Worm (Caenorhabditis elegans) whole organism, L2 larva: ENCODE measurements around the gene mdh-2.

Source experiments
- C34F6.9 ChIP-seq: fragments of 150-350 bp; optimal IDR thresholded peaks from 2 replicates; lab custom pipeline; 2014; ENCODE audit warnings: missing biosample characterization, missing genetic modification characterization
- aly-2 ChIP-seq: fragments of 150-350 bp; optimal IDR thresholded peaks from 2 replicates; lab custom pipeline; 2014; ENCODE audit warnings: missing biosample characterization, missing genetic modification characterization
- ama-1 ChIP-seq: fragments of 150-350 bp; optimal IDR thresholded peaks from 2 replicates; lab custom pipeline; 2018; ENCODE audit warnings: inconsistent platforms
- ceh-16 ChIP-seq: fragments of 150-350 bp; optimal IDR thresholded peaks from 2 replicates; lab custom pipeline; 2014; ENCODE audit warnings: missing biosample characterization, missing genetic modification characterization
- crh-2 ChIP-seq: sonication (generic microtip); optimal IDR thresholded peaks from 2 replicates; lab custom pipeline; 2017; ENCODE audit warnings: missing biosample characterization, missing genetic modification characterization
- elt-1 ChIP-seq: fragments of 150-350 bp; optimal IDR thresholded peaks from 2 replicates; lab custom pipeline; 2014; ENCODE audit warnings: missing biosample characterization, missing genetic modification characterization
- elt-3 ChIP-seq: sonication (generic microtip); optimal IDR thresholded peaks from 2 replicates; lab custom pipeline; 2017; ENCODE audit warnings: missing biosample characterization, missing genetic modification characterization
- fos-1 ChIP-seq: fragments of 150-350 bp; optimal IDR thresholded peaks from 2 replicates; lab custom pipeline; 2014; ENCODE audit warnings: missing biosample characterization, missing genetic modification characterization
- gmeb-1 ChIP-seq: fragments of 150-350 bp; optimal IDR thresholded peaks from 2 replicates; lab custom pipeline; 2014; ENCODE audit warnings: missing biosample characterization, missing genetic modification characterization
- lin-11 ChIP-seq: fragments of 150-350 bp; sonication (generic microtip); optimal IDR thresholded peaks from 2 replicates; lab custom pipeline; 2014; ENCODE audit warnings: missing biosample characterization, missing genetic modification characterization, inconsistent platforms, mixed read lengths
- lin-13 ChIP-seq: fragments of 150-350 bp; optimal IDR thresholded peaks from 2 replicates; lab custom pipeline; 2014; ENCODE audit warnings: missing biosample characterization, missing genetic modification reagents, missing genetic modification characterization
- lin-39 ChIP-seq: fragments of 150-350 bp; optimal IDR thresholded peaks from 2 replicates; lab custom pipeline; 2014; ENCODE audit warnings: missing biosample characterization, missing genetic modification reagents, missing genetic modification characterization
- mab-5 ChIP-seq: fragments of 150-350 bp; optimal IDR thresholded peaks from 2 replicates; lab custom pipeline; 2014; ENCODE audit warnings: missing biosample characterization, missing genetic modification characterization
- mbf-1 ChIP-seq: sonication (generic microtip); optimal IDR thresholded peaks from 2 replicates; lab custom pipeline; 2017; ENCODE audit warnings: missing biosample characterization, missing genetic modification characterization
- mdl-1 ChIP-seq, 2 experiments: fragments of 150-350 bp in 1 of 2; sonication (generic microtip) in 1 of 2; optimal IDR thresholded peaks; 2 replicates each; lab custom pipeline; 2017; ENCODE audit warnings: missing biosample characterization in 2 of 2, missing genetic modification characterization in 2 of 2
- nhr-129 ChIP-seq: fragments of 150-350 bp; optimal IDR thresholded peaks from 2 replicates; lab custom pipeline; 2014; ENCODE audit warnings: missing biosample characterization, missing genetic modification characterization
- nhr-21 ChIP-seq: fragments of 150-350 bp; optimal IDR thresholded peaks from 2 replicates; lab custom pipeline; 2014; ENCODE audit warnings: missing biosample characterization, missing genetic modification characterization
- nhr-23 ChIP-seq: fragments of 150-350 bp; optimal IDR thresholded peaks from 2 replicates; lab custom pipeline; 2014; ENCODE audit warnings: missing biosample characterization, missing genetic modification reagents, missing genetic modification characterization
- nhr-237 ChIP-seq: fragments of 150-350 bp; optimal IDR thresholded peaks from 2 replicates; lab custom pipeline; 2014; ENCODE audit warnings: missing biosample characterization, missing genetic modification characterization
- nhr-25 ChIP-seq: fragments of 150-350 bp; sonication (generic microtip); optimal IDR thresholded peaks from 3 replicates; lab custom pipeline; 2014; ENCODE audit warnings: missing biosample characterization, missing genetic modification characterization
- nhr-77 ChIP-seq: fragments of 150-350 bp; optimal IDR thresholded peaks from 2 replicates; lab custom pipeline; 2014; ENCODE audit warnings: missing biosample characterization, missing genetic modification characterization
- peb-1 ChIP-seq: fragments of 150-350 bp; optimal IDR thresholded peaks from 2 replicates; lab custom pipeline; 2014; ENCODE audit warnings: missing biosample characterization, missing genetic modification characterization
- sma-3 ChIP-seq: sonication (generic microtip); optimal IDR thresholded peaks from 2 replicates; lab custom pipeline; 2016; ENCODE audit warnings: missing genetic modification reagents, missing genetic modification characterization, missing compliant biosample characterization
- sma-9 ChIP-seq, 2 experiments: fragments of 150-350 bp in 1 of 2; sonication (generic microtip) in 1 of 2; optimal IDR thresholded peaks; 2 replicates each; lab custom pipeline; 2014 to 2016; ENCODE audit warnings: missing genetic modification characterization in 2 of 2, mild to moderate bottlenecking in 1 of 2, missing biosample characterization in 1 of 2, missing compliant biosample characterization in 1 of 2, missing genetic modification reagents in 1 of 2, moderate library complexity in 1 of 2
- snpc-4 ChIP-seq: fragments of 150-350 bp; optimal IDR thresholded peaks from 2 replicates; lab custom pipeline; 2014; ENCODE audit warnings: missing biosample characterization, missing genetic modification characterization
- unc-39 ChIP-seq: fragments of 150-350 bp; optimal IDR thresholded peaks from 2 replicates; lab custom pipeline; 2014; ENCODE audit warnings: missing biosample characterization, missing genetic modification characterization
- unc-55 ChIP-seq: fragments of 150-350 bp; sonication (generic microtip); optimal IDR thresholded peaks from 3 replicates; lab custom pipeline; 2014; ENCODE audit warnings: missing biosample characterization, missing genetic modification reagents, missing genetic modification characterization
- ztf-11 ChIP-seq: sonication (generic microtip); optimal IDR thresholded peaks from 2 replicates; lab custom pipeline; 2017; ENCODE audit warnings: missing biosample characterization, missing genetic modification characterization
- ztf-4 ChIP-seq: fragments of 150-350 bp; optimal IDR thresholded peaks from 2 replicates; lab custom pipeline; 2014; ENCODE audit warnings: missing biosample characterization, missing genetic modification characterization

Gene mdh-2

ce11 chrIII:6587564-6587963 is 20.3 kb downstream of the mdh-2 start, which contains the start of gene ddo-3:
Gene ddo-3 (plus strand): TSS chrIII:6587864.
- TF ChIP-seq nhr-21 (tag; lab: Kevin White, UChicago) (no peak), sma-3 (GFP tag; lab: Kevin White, UChicago) (no peak)

- TF ChIP-seq elt-1 (tag; lab: Kevin White, UChicago) = no peak
- no peak for TF ChIP-seq ztf-11 (tag; lab: Kevin White, UChicago)
- TF ChIP-seq mdl-1 (tag; optimal IDR thresholded peaks at IDR 0.05; lab: Kevin White, UChicago) = no peak
- no peak for TF ChIP-seq nhr-237 (tag; lab: Kevin White, UChicago)
- TF ChIP-seq snpc-4 (tag; lab: Kevin White, UChicago) = no peak
- no peak for TF ChIP-seq unc-55
- no peak for TF ChIP-seq nhr-77 (tag; lab: Kevin White, UChicago)
- TF ChIP-seq ceh-16 = no peak
- no peak for TF ChIP-seq aly-2
- TF ChIP-seq fos-1 = no peak
- no peak for TF ChIP-seq nhr-23
- no peak for TF ChIP-seq elt-3
- TF ChIP-seq gmeb-1 (tag; lab: Kevin White, UChicago) = no peak
- no peak for TF ChIP-seq C34F6.9 (tag; lab: Kevin White, UChicago)
- no peak for TF ChIP-seq nhr-129 (tag; lab: Kevin White, UChicago)
- no peak for TF ChIP-seq peb-1 (tag; lab: Kevin White, UChicago)
- TF ChIP-seq ama-1 (lab: Kevin White, UChicago) = no peak
- no peak for TF ChIP-seq lin-13 (GFP tag; lab: Kevin White, UChicago)
Measured at ce11 chrIII:6581585-6581984, 26.3 kb downstream of the mdh-2 start, which contains the start of gene acr-21. Gene acr-21 (plus strand): TSS chrIII:6581885.

DNA sequence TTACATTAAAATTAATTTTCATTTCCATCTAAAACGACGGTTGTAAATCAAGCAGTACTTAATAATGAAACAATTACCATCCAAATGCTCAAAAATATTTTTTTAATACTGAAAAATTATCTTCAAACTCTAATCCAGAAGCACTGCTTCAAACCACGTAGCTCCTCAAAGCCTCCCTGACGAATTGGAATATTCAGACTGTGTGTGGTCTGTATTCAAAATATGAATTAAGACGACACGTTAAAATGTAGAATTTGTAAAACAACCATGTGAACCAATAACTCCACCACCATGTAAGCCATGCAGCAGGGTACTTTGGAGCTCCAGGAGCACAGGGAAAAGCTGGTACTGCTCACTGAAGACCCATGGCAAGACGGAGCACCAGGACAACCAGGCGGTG is 28.5 kb downstream of the mdh-2 start, which contains the start of gene F27B3.8:
Gene F27B3.8, plus strand, starts transcription at position 301 of the 400 bp plus-strand sequence.
- no peak for TF ChIP-seq nhr-23
- no peak for TF ChIP-seq lin-39 (tag; lab: Kevin White, UChicago)
- TF ChIP-seq nhr-237 (tag; lab: Kevin White, UChicago) = no peak
- TF ChIP-seq sma-9 (GFP tag; optimal IDR thresholded peaks at IDR 0.05; lab: Kevin White, UChicago) = no peak
- no peak for TF ChIP-seq sma-9 (tag; optimal IDR thresholded peaks at IDR 0.05; lab: Kevin White, UChicago)
- no peak for TF ChIP-seq crh-2 (tag; lab: Kevin White, UChicago)
- no peak for TF ChIP-seq nhr-129 (tag; lab: Kevin White, UChicago)
- no peak for TF ChIP-seq peb-1 (tag; lab: Kevin White, UChicago)
- TF ChIP-seq C34F6.9 (tag; lab: Kevin White, UChicago) = no peak
- no peak for TF ChIP-seq gmeb-1 (tag; lab: Kevin White, UChicago)

ce11 chrIII:6578505-6578904 is 29.4 kb downstream of the mdh-2 start, which contains the start of gene F27B3.6:
Gene F27B3.6 (minus strand): TSS chrIII:6578605.
- TF ChIP-seq peb-1 (tag; lab: Kevin White, UChicago) = no peak
- TF ChIP-seq nhr-25 = no peak
- TF ChIP-seq nhr-23 = no peak
- no peak for TF ChIP-seq mdl-1 (tag; optimal IDR thresholded peaks at IDR 0.05; lab: Kevin White, UChicago)
- no peak for TF ChIP-seq sma-9 (GFP tag; optimal IDR thresholded peaks at IDR 0.05; lab: Kevin White, UChicago)
- TF ChIP-seq sma-9 (tag; optimal IDR thresholded peaks at IDR 0.05; lab: Kevin White, UChicago) = no peak

DNA sequence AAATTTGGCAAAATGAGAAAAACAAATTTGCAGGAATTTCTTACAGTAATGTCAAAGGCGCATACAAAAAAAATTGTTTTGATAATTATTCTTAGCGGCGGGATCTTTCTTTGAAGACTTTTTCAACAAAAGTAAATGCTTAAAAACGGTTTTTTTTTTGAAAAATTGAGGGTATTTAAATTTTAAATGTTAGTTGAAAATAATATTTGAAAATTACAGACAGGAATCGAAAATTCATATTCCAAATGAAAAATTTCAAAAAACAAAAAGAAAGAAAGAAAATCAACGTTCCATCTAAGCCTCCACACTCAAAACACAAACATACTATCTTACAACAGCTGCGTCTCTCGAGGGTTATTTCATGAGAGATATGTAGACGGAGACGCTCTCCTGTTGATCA is 30.7 kb downstream of the mdh-2 start:
- TF ChIP-seq crh-2 (tag; lab: Kevin White, UChicago) (no peak), sma-9 (GFP tag; optimal IDR thresholded peaks at IDR 0.05; lab: Kevin White, UChicago) (no peak), sma-9 (tag; optimal IDR thresholded peaks at IDR 0.05; lab: Kevin White, UChicago) (no peak), lin-11 (tag; lab: Kevin White, UChicago) (no peak)
- TF ChIP-seq, all 48 proteins: peak for 0

DNA sequence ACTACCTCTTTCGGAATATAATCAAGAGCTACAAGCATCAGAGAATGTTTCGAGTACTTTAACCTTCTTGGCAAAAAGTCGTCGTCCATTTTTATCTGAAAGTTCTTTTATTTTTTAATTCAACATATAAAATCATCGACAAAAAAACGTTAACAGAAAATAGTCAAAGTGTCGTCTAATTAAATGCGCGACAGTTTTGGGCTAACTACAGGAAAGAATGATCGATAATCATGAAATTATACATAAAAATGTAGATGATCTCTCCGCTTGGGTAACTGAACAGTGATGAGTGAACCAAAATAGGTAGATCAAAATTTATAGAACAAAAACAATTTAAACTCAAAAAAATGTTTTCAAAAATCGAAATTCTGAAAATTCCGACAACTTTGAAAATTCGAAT is 49.4 kb downstream of the mdh-2 start, which contains the start of gene C09E7.8:
Gene C09E7.8, minus strand, starts transcription at position 101 of the 400 bp plus-strand sequence.
- no peak for TF ChIP-seq mbf-1 (tag; lab: Kevin White, UChicago)
- no peak for TF ChIP-seq ztf-11 (tag; lab: Kevin White, UChicago)
- no peak for TF ChIP-seq nhr-21 (tag; lab: Kevin White, UChicago)
- TF ChIP-seq lin-11 (tag; lab: Kevin White, UChicago) = no peak
- no peak for TF ChIP-seq nhr-25
- no peak for TF ChIP-seq aly-2
- no peak for TF ChIP-seq nhr-237 (tag; lab: Kevin White, UChicago)
- no peak for TF ChIP-seq unc-39
- TF ChIP-seq unc-55 = no peak
- no peak for TF ChIP-seq ztf-4 (tag; lab: Kevin White, UChicago)
- no peak for TF ChIP-seq mab-5 (tag; lab: Kevin White, UChicago)
- no peak for TF ChIP-seq gmeb-1 (tag; lab: Kevin White, UChicago)
